Fruit fly (Drosophila melanogaster): ENCODE results near the gene CG15020.

CG15020 gene

dm6 chr3L:4445824-4446223, 24.4 kb downstream of the CG15020 start (continued):
- TF ChIP-seq Myb (GFP tag; optimal IDR thresholded peaks at IDR 0.05) (no peak), CG13296 (GFP tag; optimal IDR thresholded peaks at IDR 0.05) (peak; percentile 15), pfk (GFP tag; optimal IDR thresholded peaks at IDR 0.05) (no peak), ac (GFP tag; optimal IDR thresholded peaks at IDR 0.05) (no peak), schlank (tag; optimal IDR thresholded peaks at IDR 0.05) (no peak), Ets65A (GFP tag) (peak; percentile 10), CG34422 (GFP tag; IDR thresholded peaks at IDR 0.05) (no peak), ems (GFP tag; optimal IDR thresholded peaks at IDR 0.05) (no peak), CkIIα-i1 (GFP tag; IDR thresholded peaks at IDR 0.05) (no peak), Dip3 (GFP tag; optimal IDR thresholded peaks at IDR 0.05) (no peak), Ptx1 (GFP tag; IDR thresholded peaks at IDR 0.05) (peak; percentile 34; the same call in 1 of the 2 replicates), CG32772 (GFP tag; IDR thresholded peaks at IDR 0.05) (no peak), Lim3 (GFP tag; IDR thresholded peaks at IDR 0.05) (no peak), gsb-n (tag; optimal IDR thresholded peaks at IDR 0.05) (no peak), BtbVII (GFP tag; optimal IDR thresholded peaks at IDR 0.05) (peak; percentile 10), CG11093 (GFP tag; IDR thresholded peaks at IDR 0.05) (no peak), bab2 (GFP tag; optimal IDR thresholded peaks at IDR 0.05) (peak; percentile 4), CG9932 (GFP tag; IDR thresholded peaks at IDR 0.05) (peak; percentile 19; the same call in 1 of the 2 replicates), pum (GFP tag; optimal IDR thresholded peaks at IDR 0.05) (no peak), CG7928 (GFP tag; optimal IDR thresholded peaks at IDR 0.05) (no peak), CG10209 (GFP tag; optimal IDR thresholded peaks at IDR 0.05) (no peak), CG7963 (GFP tag; IDR thresholded peaks at IDR 0.05; ENCODE audit: partially characterized antibody) (no peak), CoRest (tag; optimal IDR thresholded peaks at IDR 0.05) (peak; percentile 5), lmd (GFP tag; IDR thresholded peaks at IDR 0.05) (peak; percentile 40; the same call in 1 of the 2 replicates), hb (GFP tag; IDR thresholded peaks at IDR 0.05; ENCODE audit: partially characterized antibody) (no peak), Sox100B (GFP tag; optimal IDR thresholded peaks at IDR 0.05) (no peak), CG7786 (GFP tag; optimal IDR thresholded peaks at IDR 0.05) (no peak), CG33557 (GFP tag; optimal IDR thresholded peaks at IDR 0.05) (no peak), CG2202 (tag; optimal IDR thresholded peaks at IDR 0.05) (no peak), CG7372 (GFP tag; IDR thresholded peaks at IDR 0.05) (peak; percentile 46; the same call in 1 of the 2 replicates), yki (optimal IDR thresholded peaks at IDR 0.05) (no peak), btn (GFP tag; optimal IDR thresholded peaks at IDR 0.05) (no peak), E2f1 (GFP tag; IDR thresholded peaks at IDR 0.05) (no peak), D19B (GFP tag; optimal IDR thresholded peaks at IDR 0.05) (peak; percentile 46), ranshi (GFP tag; IDR thresholded peaks at IDR 0.05) (no peak), CG31224 (GFP tag; IDR thresholded peaks at IDR 0.05) (peak; percentile 37; the same call in 1 of the 2 replicates), org-1 (GFP tag; optimal IDR thresholded peaks at IDR 0.05) (no peak), dysf (GFP tag; IDR thresholded peaks at IDR 0.05) (peak; percentile 66), CG13424 (tag; optimal IDR thresholded peaks at IDR 0.05) (no peak), Chrac-16 (GFP tag; optimal IDR thresholded peaks at IDR 0.05) (no peak), ap (GFP tag; IDR thresholded peaks at IDR 0.05) (no peak), Bteb2 (GFP tag; optimal IDR thresholded peaks at IDR 0.05) (no peak), wek (GFP tag; optimal IDR thresholded peaks at IDR 0.05) (no peak), MTF-1 (GFP tag; optimal IDR thresholded peaks at IDR 0.05; ENCODE audit: borderline replicate concordance) (no peak), Meics (GFP tag; optimal IDR thresholded peaks at IDR 0.05) (peak; percentile 60), Camta (GFP tag; optimal IDR thresholded peaks at IDR 0.05) (peak; percentile 8), Rx (GFP tag; IDR thresholded peaks at IDR 0.05) (no peak), Dp (GFP tag; optimal IDR thresholded peaks at IDR 0.05) (no peak), CG8089 (GFP tag; optimal IDR thresholded peaks at IDR 0.05) (no peak), insv (GFP tag; optimal IDR thresholded peaks at IDR 0.05) (no peak), ab (GFP tag; optimal IDR thresholded peaks at IDR 0.05) (no peak), usp (GFP tag; optimal IDR thresholded peaks at IDR 0.05) (no peak), CG17912 (GFP tag; optimal IDR thresholded peaks at IDR 0.05) (no peak)

Data from whole organism, embryonic.